Fruit fly (Drosophila melanogaster): ENCODE results near the gene Mpv17.

- TF ChIP-seq h (optimal IDR thresholded peaks at IDR 0.05) (no peak), insv (optimal IDR thresholded peaks at IDR 0.05) (no peak), Myc (optimal IDR thresholded peaks at IDR 0.05) (no peak), psq (optimal IDR thresholded peaks at IDR 0.05) (no peak), Sin3A (optimal IDR thresholded peaks at IDR 0.05) (no peak), ttk (optimal IDR thresholded peaks at IDR 0.05) (no peak)
These were observed 46.3 kb downstream of the Mpv17 start for dm6 chr4:982791-983407.
